Fruit fly (Drosophila melanogaster) whole organism, embryonic: Measurements from ENCODE around the gene pico.

Experiments
- CG1024 ChIP-seq: fragments of 200-800 bp; sonication (Bioruptor generic); IDR thresholded peaks from 2 replicates; pipeline ENCODE4 v1.3.6; 2022; ENCODE audit warnings: missing biosample characterization, missing genetic modification characterization
- CG13624 ChIP-seq: fragments of 200-800 bp; sonication (Bioruptor generic); optimal IDR thresholded peaks from 2 replicates; lab custom pipeline; 2016; ENCODE audit warnings: missing biosample characterization, missing genetic modification characterization
- CG14710 ChIP-seq: fragments of 200-800 bp; sonication (Bioruptor generic); optimal IDR thresholded peaks from 3 replicates; lab custom pipeline; 2019; ENCODE audit warnings: missing biosample characterization, mild to moderate bottlenecking, missing genetic modification characterization, moderate library complexity
- CG15479 ChIP-seq: fragments of 200-800 bp; sonication (Bioruptor generic); optimal IDR thresholded peaks from 3 replicates; lab custom pipeline; 2019; ENCODE audit warnings: missing biosample characterization, mild to moderate bottlenecking, missing genetic modification characterization, moderate library complexity
- CG15601 ChIP-seq: fragments of 200-800 bp; sonication (Bioruptor generic); optimal IDR thresholded peaks from 3 replicates; lab custom pipeline; 2019; ENCODE audit warnings: missing biosample characterization, mild to moderate bottlenecking, missing genetic modification characterization, moderate library complexity
- CG2199 ChIP-seq: fragments of 200-800 bp; sonication (Bioruptor generic); IDR thresholded peaks from 3 replicates; pipeline ENCODE4 v1.3.6; 2022; ENCODE audit warnings: missing biosample characterization, missing genetic modification characterization
- CG30020 ChIP-seq: fragments of 200-800 bp; optimal IDR thresholded peaks from 2 replicates; lab custom pipeline; 2019; ENCODE audit warnings: missing biosample characterization, mild to moderate bottlenecking, missing genetic modification characterization, moderate library complexity
- CG33213 ChIP-seq: fragments of 200-800 bp; sonication (Bioruptor generic); optimal IDR thresholded peaks from 3 replicates; lab custom pipeline; 2016; ENCODE audit warnings: missing biosample characterization, missing genetic modification characterization
- CG33557 ChIP-seq: fragments of 200-800 bp; sonication (Bioruptor generic); optimal IDR thresholded peaks from 2 replicates; lab custom pipeline; 2019; ENCODE audit warnings: missing biosample characterization, mild to moderate bottlenecking, missing genetic modification characterization, moderate library complexity
- CG34376 ChIP-seq: fragments of 200-800 bp; sonication (Bioruptor generic); optimal IDR thresholded peaks from 2 replicates; lab custom pipeline; 2018; ENCODE audit warnings: missing biosample characterization, mild to moderate bottlenecking, missing genetic modification characterization
- CG3995 ChIP-seq: fragments of 200-800 bp; sonication (Bioruptor generic); optimal IDR thresholded peaks from 3 replicates; lab custom pipeline; 2016; ENCODE audit warnings: missing biosample characterization, missing genetic modification characterization
- CG4820 ChIP-seq: fragments of 200-800 bp; sonication (Bioruptor generic); optimal IDR thresholded peaks from 3 replicates; lab custom pipeline; 2016; ENCODE audit warnings: missing biosample characterization, missing genetic modification characterization
- CG4854 ChIP-seq: fragments of 200-800 bp; sonication (Bioruptor generic); optimal IDR thresholded peaks from 2 replicates; lab custom pipeline; 2016; ENCODE audit warnings: missing biosample characterization, missing genetic modification characterization, inconsistent platforms
- CG7745 ChIP-seq: fragments of 200-800 bp; sonication (Bioruptor generic); optimal IDR thresholded peaks from 2 replicates; lab custom pipeline; 2018; ENCODE audit warnings: missing biosample characterization, mild to moderate bottlenecking, missing genetic modification characterization, moderate library complexity
- CG7987 ChIP-seq: fragments of 200-800 bp; sonication (Bioruptor generic); optimal IDR thresholded peaks from 2 replicates; lab custom pipeline; 2018; ENCODE audit warnings: missing biosample characterization, mild to moderate bottlenecking, missing genetic modification characterization, moderate library complexity
- CG8089 ChIP-seq: fragments of 200-800 bp; sonication (Bioruptor generic); optimal IDR thresholded peaks from 3 replicates; lab custom pipeline; 2016; ENCODE audit warnings: missing biosample characterization, missing genetic modification characterization
- CG8281 ChIP-seq: fragments of 200-800 bp; sonication (Bioruptor generic); optimal IDR thresholded peaks from 2 replicates; lab custom pipeline; 2018; ENCODE audit warnings: missing biosample characterization, mild to moderate bottlenecking, missing genetic modification characterization, moderate library complexity
- CG8290 ChIP-seq, 3 experiments: fragments of 200-800 bp; sonication (Bioruptor generic); optimal IDR thresholded peaks; 2 replicates each; lab custom pipeline; 2016 to 2019; ENCODE audit warnings: missing biosample characterization in 3 of 3, missing genetic modification characterization in 3 of 3, mild to moderate bottlenecking in 2 of 3, moderate library complexity in 1 of 3
- CG8359 ChIP-seq: fragments of 200-800 bp; sonication (Bioruptor generic); optimal IDR thresholded peaks from 2 replicates; lab custom pipeline; 2017; ENCODE audit warnings: missing biosample characterization, mild to moderate bottlenecking, missing genetic modification characterization, borderline replicate concordance
- CTCF ChIP-seq: fragments of 200-800 bp; sonication (Bioruptor generic); optimal IDR thresholded peaks from 2 replicates; lab custom pipeline; 2017; ENCODE audit warnings: missing biosample characterization, mild to moderate bottlenecking, missing genetic modification characterization, moderate library complexity
- Dll ChIP-seq: fragments of 200-800 bp; sonication (Bioruptor generic); IDR thresholded peaks from 4 replicates; pipeline ENCODE4 v1.3.6; 2022; ENCODE audit warnings: missing biosample characterization, missing genetic modification characterization; ENCODE audit not compliant: partially characterized antibody
- HHEX ChIP-seq: fragments of 200-800 bp; sonication (Bioruptor generic); optimal IDR thresholded peaks from 3 replicates; lab custom pipeline; 2017; ENCODE audit warnings: missing biosample characterization, mild to moderate bottlenecking, missing genetic modification characterization, missing genetic modification reagents
- HLH4C ChIP-seq: fragments of 200-800 bp; sonication (Bioruptor generic); IDR thresholded peaks from 3 replicates; pipeline ENCODE4 v1.3.6; 2022; ENCODE audit warnings: missing biosample characterization, missing genetic modification characterization; ENCODE audit not compliant: partially characterized antibody
- Hr39 ChIP-seq: fragments of >200 bp; optimal IDR thresholded peaks from 2 replicates; lab custom pipeline; 2017
- MTF-1 ChIP-seq: fragments of 200-800 bp; sonication (Bioruptor generic); optimal IDR thresholded peaks from 2 replicates; lab custom pipeline; 2018; ENCODE audit warnings: missing biosample characterization, mild to moderate bottlenecking, missing genetic modification characterization, borderline replicate concordance
- Med ChIP-seq: fragments of 200-800 bp; sonication (Bioruptor generic); peaks from one replicate; lab custom pipeline; 2016; ENCODE audit warnings: missing biosample characterization, missing genetic modification characterization, mild to moderate bottlenecking, inconsistent platforms, moderate library complexity
- Mrtf ChIP-seq: fragments of 200-800 bp; sonication (Bioruptor generic); IDR thresholded peaks from 3 replicates; pipeline ENCODE4 v1.3.6; 2022; ENCODE audit warnings: missing biosample characterization, missing genetic modification characterization
- Oaz ChIP-seq: fragments of 200-800 bp; sonication (Bioruptor generic); IDR thresholded peaks from 2 replicates; pipeline ENCODE4 v1.3.6; 2022; ENCODE audit warnings: missing biosample characterization, missing genetic modification characterization
- Scr ChIP-seq: fragments of 200-800 bp; sonication (Bioruptor generic); IDR thresholded peaks from 2 replicates; pipeline ENCODE4 v1.3.6; 2022; ENCODE audit warnings: missing biosample characterization, missing genetic modification characterization; ENCODE audit not compliant: partially characterized antibody
- Sox100B ChIP-seq: fragments of 200-800 bp; sonication (Bioruptor generic); optimal IDR thresholded peaks from 3 replicates; lab custom pipeline; 2018; ENCODE audit warnings: missing biosample characterization, mild to moderate bottlenecking, missing genetic modification characterization
- Stat92E ChIP-seq, 3 experiments: fragments of >200 bp in 2 of 3; fragments of 200-800 bp in 1 of 3; sonication (Bioruptor generic) in 1 of 3; optimal IDR thresholded peaks; 2 replicates each; lab custom pipeline; 2017 to 2019; ENCODE audit warnings: missing biosample characterization in 3 of 3, missing genetic modification characterization in 3 of 3, mild to moderate bottlenecking in 1 of 3, moderate library complexity in 1 of 3
- Tbp ChIP-seq: fragments of >200 bp; optimal IDR thresholded peaks from 2 replicates; lab custom pipeline; 2018; ENCODE audit warnings: missing biosample characterization, missing genetic modification characterization
- bab2 ChIP-seq: fragments of 200-800 bp; sonication (Bioruptor generic); optimal IDR thresholded peaks from 2 replicates; lab custom pipeline; 2016; ENCODE audit warnings: missing biosample characterization, missing genetic modification characterization
- bsh ChIP-seq, 2 experiments: fragments of 200-800 bp; sonication (Bioruptor generic); optimal IDR thresholded peaks; 2 replicates each; lab custom pipeline; 2017 to 2018; ENCODE audit warnings: mild to moderate bottlenecking in 2 of 2, missing biosample characterization in 2 of 2, missing genetic modification characterization in 2 of 2, moderate library complexity in 1 of 2
- cad ChIP-seq: fragments of >200 bp; optimal IDR thresholded peaks from 2 replicates; lab custom pipeline; 2017; ENCODE audit warnings: missing biosample characterization, missing genetic modification characterization
- dan ChIP-seq: fragments of 200-800 bp; sonication (Bioruptor generic); IDR thresholded peaks from 2 replicates; pipeline ENCODE4 v1.3.6; 2022; ENCODE audit warnings: missing biosample characterization, missing genetic modification characterization
- emc ChIP-seq: fragments of 200-800 bp; sonication (Bioruptor generic); optimal IDR thresholded peaks from 2 replicates; lab custom pipeline; 2016; ENCODE audit warnings: missing biosample characterization, missing genetic modification characterization
- fu2 ChIP-seq: fragments of 200-800 bp; sonication (Bioruptor generic); optimal IDR thresholded peaks from 2 replicates; lab custom pipeline; 2016; ENCODE audit warnings: missing biosample characterization, missing genetic modification characterization
- gem ChIP-seq: fragments of 200-800 bp; sonication (Bioruptor generic); optimal IDR thresholded peaks from 2 replicates; lab custom pipeline; 2019; ENCODE audit warnings: missing biosample characterization, mild to moderate bottlenecking, missing genetic modification characterization, moderate library complexity
- grau ChIP-seq: fragments of 200-800 bp; optimal IDR thresholded peaks from 3 replicates; lab custom pipeline; 2019; ENCODE audit warnings: missing biosample characterization, mild to moderate bottlenecking, missing genetic modification characterization, moderate library complexity
- h ChIP-seq: fragments of >200 bp; optimal IDR thresholded peaks from 2 replicates; lab custom pipeline; 2017
- lola ChIP-seq, 3 experiments: fragments of >200 bp in 2 of 3; fragments of 200-800 bp in 1 of 3; sonication (Bioruptor generic) in 1 of 3; optimal IDR thresholded peaks; 2 replicates each; lab custom pipeline; 2017 to 2019; ENCODE audit warnings: missing biosample characterization in 3 of 3, missing genetic modification characterization in 3 of 3, mild to moderate bottlenecking in 1 of 3, moderate library complexity in 1 of 3
- pfk ChIP-seq: fragments of 200-800 bp; sonication (Bioruptor generic); optimal IDR thresholded peaks from 2 replicates; lab custom pipeline; 2018; ENCODE audit warnings: missing biosample characterization, mild to moderate bottlenecking, missing genetic modification characterization, moderate library complexity
- pum ChIP-seq: fragments of 200-800 bp; sonication (Bioruptor generic); optimal IDR thresholded peaks from 2 replicates; lab custom pipeline; 2016; ENCODE audit warnings: missing biosample characterization, missing genetic modification characterization
- row ChIP-seq: fragments of 200-800 bp; sonication (Bioruptor generic); IDR thresholded peaks from 3 replicates; pipeline ENCODE4 v1.3.6; 2022; ENCODE audit warnings: missing biosample characterization, missing genetic modification characterization
- scrt ChIP-seq: fragments of 200-800 bp; sonication (Bioruptor generic); optimal IDR thresholded peaks from 2 replicates; lab custom pipeline; 2018; ENCODE audit warnings: missing biosample characterization, mild to moderate bottlenecking, missing genetic modification characterization, moderate library complexity
- tgo ChIP-seq: fragments of 200-800 bp; sonication (Bioruptor generic); IDR thresholded peaks from 3 replicates; pipeline ENCODE4 v1.3.6; 2022; ENCODE audit warnings: missing biosample characterization, missing genetic modification characterization
- toy ChIP-seq: fragments of 200-800 bp; sonication (Bioruptor generic); IDR thresholded peaks from 2 replicates; pipeline ENCODE4 v1.3.6; 2022; ENCODE audit warnings: missing biosample characterization, missing genetic modification characterization
- tx ChIP-seq: fragments of 200-800 bp; sonication (Bioruptor generic); optimal IDR thresholded peaks from 2 replicates; lab custom pipeline; 2016; ENCODE audit warnings: missing biosample characterization, missing genetic modification characterization
- z ChIP-seq: fragments of 200-800 bp; sonication (Bioruptor generic); IDR thresholded peaks from 3 replicates; pipeline ENCODE4 v1.3.6; 2022; ENCODE audit warnings: missing biosample characterization, missing genetic modification characterization
- zen ChIP-seq: fragments of 200-800 bp; sonication (Bioruptor generic); optimal IDR thresholded peaks from 3 replicates; lab custom pipeline; 2018; ENCODE audit warnings: missing biosample characterization, mild to moderate bottlenecking, missing genetic modification characterization, moderate library complexity

The pico gene

DNA sequence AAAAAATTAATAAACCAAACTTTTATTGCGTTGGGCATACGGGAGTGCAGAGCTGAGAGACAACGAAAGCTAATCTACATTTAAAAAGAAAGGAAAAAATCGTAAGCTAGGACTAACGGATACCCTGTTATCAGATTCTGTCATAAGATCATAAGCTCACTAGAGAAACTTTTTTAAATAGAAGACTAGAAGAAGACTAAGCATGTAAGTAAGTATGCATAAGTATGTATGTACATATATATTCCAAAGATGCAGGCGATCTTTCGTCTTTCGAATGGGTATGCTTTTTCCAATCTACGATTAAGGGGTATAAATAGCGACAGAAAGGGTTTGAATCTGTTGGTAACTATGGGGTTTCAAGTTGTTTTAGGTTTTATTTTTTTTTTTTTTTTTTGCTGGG is 67.0 kb downstream of the pico start (continued):
- no peak for TF ChIP-seq tgo (GFP tag; lab: Robert Waterston, UW)
- peak; percentile 31 for TF ChIP-seq CG14710 (tag; lab: Kevin White, UChicago)
- TF ChIP-seq CG2199 (GFP tag; lab: Robert Waterston, UW), result no peak
- no peak for TF ChIP-seq toy
- TF ChIP-seq Tbp (GFP tag; lab: Kevin White, UChicago), result no peak
- TF ChIP-seq pfk (GFP tag; lab: Kevin White, UChicago), result no peak
- no peak for TF ChIP-seq CG7745
- no peak for TF ChIP-seq cad (GFP tag; lab: Kevin White, UChicago)
- TF ChIP-seq Oaz (GFP tag; lab: Robert Waterston, UW), result no peak
- no peak for TF ChIP-seq CG33213 (GFP tag; lab: Kevin White, UChicago)
- no peak for TF ChIP-seq fu2 (GFP tag; lab: Kevin White, UChicago)
- no peak for TF ChIP-seq Hr39 (lab: Kevin White, UChicago)
- no peak for TF ChIP-seq HHEX (GFP tag; lab: Kevin White, UChicago)
- TF ChIP-seq Sox100B (GFP tag; lab: Kevin White, UChicago), result no peak
- TF ChIP-seq CG4820 (GFP tag; lab: Kevin White, UChicago), result peak; percentile 1
- peak; percentile 56; the same call in 2 of the 3 replicates for TF ChIP-seq row (GFP tag; lab: Robert Waterston, UW)
- peak; percentile 22 for TF ChIP-seq grau (tag; lab: Kevin White, UChicago)
- TF ChIP-seq pum (GFP tag; lab: Kevin White, UChicago), result peak; percentile 21
- no peak for TF ChIP-seq Scr (GFP tag; lab: Robert Waterston, UW)
- no peak for TF ChIP-seq h (lab: Kevin White, UChicago)
- no peak for TF ChIP-seq CTCF (GFP tag; lab: Kevin White, UChicago)
- TF ChIP-seq MTF-1 (GFP tag; lab: Kevin White, UChicago), result no peak
- peak; percentile 63 for TF ChIP-seq gem (tag; lab: Kevin White, UChicago)
- peak; percentile 73 for TF ChIP-seq Med (GFP tag; lab: Kevin White, UChicago)
- TF ChIP-seq bsh (GFP tag; optimal IDR thresholded peaks at IDR 0.05; lab: Kevin White, UChicago), result peak in 1 of 2 experiments; percentile 46
- peak; percentile 23 for TF ChIP-seq zen
- no peak for TF ChIP-seq CG33557 (GFP tag; lab: Kevin White, UChicago)
- peak in 1 of 3 experiments; percentile 39 for TF ChIP-seq lola (GFP tag; optimal IDR thresholded peaks at IDR 0.05; lab: Kevin White, UChicago)
- TF ChIP-seq CG4854, result no peak
- no peak for TF ChIP-seq scrt (GFP tag; lab: Kevin White, UChicago)
- TF ChIP-seq CG8359 (GFP tag; lab: Kevin White, UChicago), result no peak
- peak; percentile 39; the same call in 1 of the 2 replicates for TF ChIP-seq CG1024 (GFP tag; lab: Robert Waterston, UW)
- no peak for TF ChIP-seq CG15479
- no peak for TF ChIP-seq emc
- no peak for TF ChIP-seq HLH4C
- no peak for TF ChIP-seq z (GFP tag; lab: Robert Waterston, UW)
- TF ChIP-seq CG3995 (GFP tag; lab: Kevin White, UChicago), result no peak
- no peak for TF ChIP-seq CG8290 (GFP tag; optimal IDR thresholded peaks at IDR 0.05; lab: Kevin White, UChicago)
- TF ChIP-seq CG8290 (tag; optimal IDR thresholded peaks at IDR 0.05; lab: Kevin White, UChicago), result no peak
- no peak for TF ChIP-seq Stat92E (GFP tag; optimal IDR thresholded peaks at IDR 0.05; lab: Kevin White, UChicago)
- no peak for TF ChIP-seq Dll (GFP tag; lab: Robert Waterston, UW)
- no peak for TF ChIP-seq CG7987
- TF ChIP-seq Mrtf, result no peak
- TF ChIP-seq CG8281, result no peak
- no peak for TF ChIP-seq bab2 (GFP tag; lab: Kevin White, UChicago)
- TF ChIP-seq tx (GFP tag; lab: Kevin White, UChicago), result no peak
- TF ChIP-seq dan, result no peak
- no peak for TF ChIP-seq CG13624
- no peak for TF ChIP-seq CG34376
- no peak for TF ChIP-seq CG30020
- TF ChIP-seq CG15601 (tag; lab: Kevin White, UChicago), result no peak
- TF ChIP-seq CG8089 (GFP tag; lab: Kevin White, UChicago), result no peak
